Worm (Caenorhabditis elegans): Measurements from ENCODE around the gene rol-3.

DNA sequence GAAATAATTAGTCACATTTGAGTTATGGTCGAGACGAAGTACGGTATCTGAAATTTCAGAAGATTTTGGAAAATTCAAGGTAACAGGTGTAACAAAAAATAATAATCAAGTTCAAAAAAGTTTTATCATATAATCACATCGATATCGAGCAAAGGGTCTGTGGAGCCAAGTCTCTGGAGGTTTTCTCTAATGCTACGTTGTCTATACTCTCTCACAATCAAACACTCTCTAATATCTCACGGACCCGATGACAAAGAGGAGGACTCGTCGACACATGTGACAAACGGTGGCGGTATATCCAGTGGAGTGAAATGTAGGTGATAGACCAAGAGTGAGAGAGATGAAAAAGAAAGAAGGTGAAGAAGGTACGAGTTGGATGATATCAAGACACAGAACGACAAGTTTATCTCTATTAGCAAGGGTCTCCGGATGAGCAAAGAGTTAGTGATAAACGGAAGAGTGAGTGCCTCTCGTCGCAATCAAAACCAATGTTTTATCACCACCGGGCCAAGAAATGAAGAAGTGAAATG is 42.3 kb downstream of the rol-3 start, which contains the start of gene F20D6.10:
- TF ChIP-seq snpc-4 (tag; optimal IDR thresholded peaks at IDR 0.05) (no peak), nhr-28 (tag; optimal IDR thresholded peaks at IDR 0.05) (no peak), egl-27 (tag; optimal IDR thresholded peaks at IDR 0.05) (no peak), lin-39 (tag; optimal IDR thresholded peaks at IDR 0.05) (no peak), aly-2 (tag; optimal IDR thresholded peaks at IDR 0.05) (no peak)
